Worm (Caenorhabditis elegans) whole organism, L3 larva: ENCODE data around the gene R10F2.6.

Source experiments
- egl-27 ChIP-seq: sonication (generic microtip); optimal IDR thresholded peaks from 4 replicates; lab custom pipeline; 2017; ENCODE audit warnings: missing biosample characterization, missing genetic modification reagents, missing genetic modification characterization
- elt-2 ChIP-seq: sonication (generic microtip); optimal IDR thresholded peaks from 2 replicates; lab custom pipeline; 2016; ENCODE audit warnings: missing genetic modification reagents, mild to moderate bottlenecking, missing genetic modification characterization, missing compliant biosample characterization
- elt-3 ChIP-seq, 3 experiments: fragments of 150-350 bp in 1 of 3; sonication (generic microtip) in 2 of 3; optimal IDR thresholded peaks; 2 replicates in 2 of 3; 4 replicates in 1 of 3; lab custom pipeline; 2014 to 2017; ENCODE audit warnings: missing biosample characterization in 3 of 3, missing genetic modification characterization in 3 of 3
- fkh-10 ChIP-seq: sonication (generic microtip); optimal IDR thresholded peaks from 2 replicates; lab custom pipeline; 2017; ENCODE audit warnings: missing biosample characterization, missing genetic modification reagents, missing genetic modification characterization
- fkh-2 ChIP-seq: fragments of 150-350 bp; optimal IDR thresholded peaks from 2 replicates; lab custom pipeline; 2014; ENCODE audit warnings: missing biosample characterization, missing genetic modification reagents, missing genetic modification characterization
- mdl-1 ChIP-seq: fragments of 150-350 bp; optimal IDR thresholded peaks from 2 replicates; lab custom pipeline; 2014; ENCODE audit warnings: missing biosample characterization, missing genetic modification characterization
- nhr-12 ChIP-seq: fragments of 150-350 bp; optimal IDR thresholded peaks from 2 replicates; lab custom pipeline; 2014; ENCODE audit warnings: missing biosample characterization, missing genetic modification characterization
- nhr-43 ChIP-seq: sonication (generic microtip); optimal IDR thresholded peaks from 2 replicates; lab custom pipeline; 2016; ENCODE audit warnings: mild to moderate bottlenecking, missing genetic modification characterization, missing compliant biosample characterization; ENCODE audit not compliant: poor library complexity, severe bottlenecking
- pqm-1 ChIP-seq: fragments of 150-350 bp; optimal IDR thresholded peaks from 2 replicates; lab custom pipeline; 2017; ENCODE audit warnings: missing biosample characterization, missing genetic modification characterization, inconsistent platforms
- tbx-2 ChIP-seq: sonication (generic microtip); optimal IDR thresholded peaks from 2 replicates; lab custom pipeline; 2016; ENCODE audit warnings: mild to moderate bottlenecking, missing genetic modification characterization, missing compliant biosample characterization
- unc-39 ChIP-seq: sonication (generic microtip); optimal IDR thresholded peaks from 4 replicates; lab custom pipeline; 2017; ENCODE audit warnings: missing biosample characterization, missing genetic modification characterization

ce11 chrIII:2980927-2981326 lies 37.0 kb upstream of the R10F2.6 start:
- TF ChIP-seq egl-27 (tag; lab: Kevin White, UChicago) (no peak), tbx-2 (tag; lab: Kevin White, UChicago) (no peak), nhr-43 (tag; lab: Kevin White, UChicago) (no peak), fkh-2 (tag; lab: Kevin White, UChicago) (no peak), pqm-1 (tag; lab: Kevin White, UChicago) (no peak), fkh-10 (no peak), elt-3 (tag; optimal IDR thresholded peaks at IDR 0.05; lab: Kevin White, UChicago) (no peak), unc-39 (no peak), nhr-12 (no peak), elt-2 (peak; percentile 55), mdl-1 (tag; lab: Kevin White, UChicago) (no peak)
